Worm (Caenorhabditis elegans): ENCODE data around the gene acdh-7.

The acdh-7 gene

DNA sequence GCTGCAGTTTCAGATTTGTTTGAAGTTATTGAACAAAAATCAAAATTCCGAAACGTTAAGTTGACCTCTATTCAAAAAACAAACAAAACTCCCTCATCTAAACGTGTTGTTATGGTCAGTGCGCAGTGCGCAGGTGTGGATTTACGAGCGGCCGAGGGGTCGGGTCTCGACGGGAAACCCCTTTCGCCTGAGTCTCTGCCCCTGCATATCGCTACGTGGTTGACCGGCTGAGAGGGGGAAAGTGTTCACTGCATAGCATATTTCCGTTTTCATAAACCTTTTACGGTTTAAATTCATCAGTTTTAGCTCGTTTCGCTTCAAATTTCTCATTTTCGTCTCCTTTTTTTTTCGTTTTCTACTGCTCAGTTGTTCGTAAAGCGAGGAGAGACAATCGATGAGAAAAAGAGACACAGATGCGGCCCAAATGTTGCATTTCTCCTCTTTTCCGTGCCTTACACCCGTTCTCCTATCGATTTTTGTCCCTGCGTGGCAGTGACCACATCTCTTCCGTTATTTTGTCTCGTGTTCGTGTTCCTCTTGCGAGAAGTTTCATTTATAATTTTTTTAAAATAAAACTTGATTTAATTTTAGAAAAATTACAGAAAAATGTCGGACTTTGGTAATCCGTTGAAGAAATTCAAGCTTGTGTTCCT lies 5.1 kb upstream of the acdh-7 start, which contains the start of gene rab-6.2:
rab-6.2 (plus strand) TSS at position 603 of the 653 bp plus-strand sequence.
- TF ChIP-seq elt-1 (tag; optimal IDR thresholded peaks at IDR 0.05): no peak
- TF ChIP-seq fos-1 (tag; optimal IDR thresholded peaks at IDR 0.05): no peak
- TF ChIP-seq ceh-28 (tag; optimal IDR thresholded peaks at IDR 0.05): no peak
- TF ChIP-seq nhr-11 (tag; optimal IDR thresholded peaks at IDR 0.05): no peak
- no peak for TF ChIP-seq jun-1 (tag; optimal IDR thresholded peaks at IDR 0.05)
- no peak for TF ChIP-seq nhr-25 (tag; optimal IDR thresholded peaks at IDR 0.05)
- TF ChIP-seq lsy-12 (tag; optimal IDR thresholded peaks at IDR 0.05): no peak
- TF ChIP-seq unc-62 (GFP tag; optimal IDR thresholded peaks at IDR 0.05): no peak
- TF ChIP-seq ceh-9 (tag; optimal IDR thresholded peaks at IDR 0.05): no peak
- no peak for TF ChIP-seq elt-2 (tag; optimal IDR thresholded peaks at IDR 0.05)
- no peak for TF ChIP-seq nhr-28 (tag; optimal IDR thresholded peaks at IDR 0.05)
- TF ChIP-seq hmg-11 (tag; optimal IDR thresholded peaks at IDR 0.05): peak; percentile 41
- TF ChIP-seq pha-4 (tag; optimal IDR thresholded peaks at IDR 0.05): peak; percentile 46
- TF ChIP-seq lin-15B (tag; optimal IDR thresholded peaks at IDR 0.05): no peak
- no peak for TF ChIP-seq mdl-1 (tag; optimal IDR thresholded peaks at IDR 0.05)
- TF ChIP-seq nfya-1 (tag; optimal IDR thresholded peaks at IDR 0.05; ENCODE audit: insufficient read depth): peak; percentile 15
- no peak for TF ChIP-seq zag-1 (tag; optimal IDR thresholded peaks at IDR 0.05)
- TF ChIP-seq nhr-12 (tag; optimal IDR thresholded peaks at IDR 0.05): no peak
- no peak for TF ChIP-seq lin-39 (tag; optimal IDR thresholded peaks at IDR 0.05)
- no peak for TF ChIP-seq ama-1 (optimal IDR thresholded peaks at IDR 0.05)
- TF ChIP-seq egl-5 (tag; optimal IDR thresholded peaks at IDR 0.05): no peak
- no peak for TF ChIP-seq ZK546.5 (tag; optimal IDR thresholded peaks at IDR 0.05)
- no peak for TF ChIP-seq nhr-77 (tag; optimal IDR thresholded peaks at IDR 0.05)
- no peak for TF ChIP-seq ztf-11 (tag; optimal IDR thresholded peaks at IDR 0.05)
- no peak for TF ChIP-seq tbx-2 (tag; optimal IDR thresholded peaks at IDR 0.05)
- no peak for TF ChIP-seq sea-2 (GFP tag; optimal IDR thresholded peaks at IDR 0.05)

ce11 chrX:17216178-17216577 lies 727 bp downstream of the acdh-7 start:
- TF ChIP-seq aly-2 (tag; optimal IDR thresholded peaks at IDR 0.05) (no peak), zag-1 (tag; optimal IDR thresholded peaks at IDR 0.05) (no peak), fkh-2 (tag; optimal IDR thresholded peaks at IDR 0.05) (no peak), nhr-76 (tag; optimal IDR thresholded peaks at IDR 0.05) (no peak), ceh-28 (tag; optimal IDR thresholded peaks at IDR 0.05) (no peak), lin-15B (tag; optimal IDR thresholded peaks at IDR 0.05) (no peak), hmg-11 (tag; optimal IDR thresholded peaks at IDR 0.05) (no peak), nhr-11 (tag; optimal IDR thresholded peaks at IDR 0.05) (peak; percentile 36), elt-2 (tag; optimal IDR thresholded peaks at IDR 0.05) (peak; percentile 67), egl-5 (tag; optimal IDR thresholded peaks at IDR 0.05) (no peak), fkh-10 (GFP tag; optimal IDR thresholded peaks at IDR 0.05) (no peak), egl-27 (tag; optimal IDR thresholded peaks at IDR 0.05) (no peak), unc-39 (tag; optimal IDR thresholded peaks at IDR 0.05) (no peak), jun-1 (tag; optimal IDR thresholded peaks at IDR 0.05) (peak; percentile 51), nhr-237 (tag; optimal IDR thresholded peaks at IDR 0.05) (no peak), ztf-4 (tag; optimal IDR thresholded peaks at IDR 0.05) (no peak), mdl-1 (tag; optimal IDR thresholded peaks at IDR 0.05) (peak; percentile 39), ceh-82 (tag; optimal IDR thresholded peaks at IDR 0.05) (no peak), ZK546.5 (tag; optimal IDR thresholded peaks at IDR 0.05) (no peak), nhr-23 (tag; optimal IDR thresholded peaks at IDR 0.05) (peak; percentile 54), daf-12 (tag; optimal IDR thresholded peaks at IDR 0.05) (no peak), nhr-12 (tag; optimal IDR thresholded peaks at IDR 0.05) (no peak), unc-62 (GFP tag; optimal IDR thresholded peaks at IDR 0.05) (no peak), nfya-1 (tag; optimal IDR thresholded peaks at IDR 0.05; ENCODE audit: insufficient read depth) (peak; percentile 91), lsy-12 (tag; optimal IDR thresholded peaks at IDR 0.05) (no peak), pha-4 (tag; optimal IDR thresholded peaks at IDR 0.05) (no peak), tbx-2 (tag; optimal IDR thresholded peaks at IDR 0.05) (no peak), eor-1 (tag; optimal IDR thresholded peaks at IDR 0.05) (no peak), ztf-11 (tag; optimal IDR thresholded peaks at IDR 0.05) (no peak), nhr-67 (tag; optimal IDR thresholded peaks at IDR 0.05) (no peak), ama-1 (optimal IDR thresholded peaks at IDR 0.05) (no peak), pqm-1 (tag; optimal IDR thresholded peaks at IDR 0.05) (peak; percentile 52), lin-39 (tag; optimal IDR thresholded peaks at IDR 0.05) (no peak), sea-2 (GFP tag; optimal IDR thresholded peaks at IDR 0.05) (no peak), elt-3 (tag; optimal IDR thresholded peaks at IDR 0.05) (peak in 2 of 3 experiments; percentile 12 to 61), R02D3.7 (tag; optimal IDR thresholded peaks at IDR 0.05) (no peak), nhr-77 (tag; optimal IDR thresholded peaks at IDR 0.05) (no peak), fos-1 (tag; optimal IDR thresholded peaks at IDR 0.05) (no peak), nhr-28 (tag; optimal IDR thresholded peaks at IDR 0.05) (no peak), ceh-9 (tag; optimal IDR thresholded peaks at IDR 0.05) (no peak), elt-1 (tag; optimal IDR thresholded peaks at IDR 0.05) (no peak), skn-1 (tag; optimal IDR thresholded peaks at IDR 0.05) (no peak), ceh-16 (tag; optimal IDR thresholded peaks at IDR 0.05) (no peak), snpc-4 (tag; optimal IDR thresholded peaks at IDR 0.05) (no peak), mml-1 (tag; optimal IDR thresholded peaks at IDR 0.05) (no peak), nhr-25 (tag; optimal IDR thresholded peaks at IDR 0.05) (peak; percentile 17), nhr-43 (tag; optimal IDR thresholded peaks at IDR 0.05; ENCODE audit: poor library complexity, severe bottlenecking) (peak; percentile 46)
